Fruit fly (Drosophila melanogaster): ENCODE data around the gene CG9386.
A peak's percentile ranks its signal among the peaks of the same experiment; 100 is the strongest.

The CG9386 gene

DNA sequence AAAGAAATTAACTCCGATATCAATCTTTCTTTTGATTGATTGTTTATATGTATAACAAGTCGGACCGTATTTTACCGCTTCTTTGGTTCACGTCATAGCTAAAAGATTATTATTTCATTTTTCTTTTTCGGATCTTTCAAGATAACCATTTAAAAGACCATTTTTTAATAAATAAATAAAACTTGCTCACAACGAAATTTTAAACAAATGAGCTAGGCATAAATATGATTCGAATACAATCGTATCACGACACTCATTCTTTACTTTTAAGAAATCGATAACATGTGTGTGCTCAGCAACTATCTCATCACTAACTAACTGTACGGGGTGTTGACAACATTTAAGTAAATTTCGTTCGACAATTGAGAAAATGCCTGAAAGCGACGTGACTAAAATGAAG lies 50.9 kb downstream of the CG9386 start, which contains the start of gene CG8149 (continued):
- TF ChIP-seq CG16813 (GFP tag; IDR thresholded peaks at IDR 0.05; ENCODE audit: partially characterized antibody) (peak; percentile 80), Xrp1 (GFP tag; IDR thresholded peaks at IDR 0.05) (no peak), CG18262 (tag; optimal IDR thresholded peaks at IDR 0.05) (peak; percentile 27), BEAF-32 (GFP tag; optimal IDR thresholded peaks at IDR 0.05) (peak; percentile 88), B-H2 (GFP tag; optimal IDR thresholded peaks at IDR 0.05) (peak; percentile 51), Bgb (GFP tag; IDR thresholded peaks at IDR 0.05; ENCODE audit: partially characterized antibody) (peak; percentile 95), insv (GFP tag; optimal IDR thresholded peaks at IDR 0.05) (peak in 1 of 2 experiments; percentile 17), CG1603 (tag; optimal IDR thresholded peaks at IDR 0.05) (peak; percentile 35), CG3407 (GFP tag; optimal IDR thresholded peaks at IDR 0.05) (no peak), ac (GFP tag; optimal IDR thresholded peaks at IDR 0.05) (no peak), Scr (GFP tag; IDR thresholded peaks at IDR 0.05; ENCODE audit: partially characterized antibody) (peak; percentile 96), esg (GFP tag; conservative IDR thresholded peaks at IDR 0.05) (no peak), CG18599 (GFP tag; optimal IDR thresholded peaks at IDR 0.05) (no peak), CG2712 (tag; optimal IDR thresholded peaks at IDR 0.05) (peak; percentile 35), CG30403 (GFP tag; optimal IDR thresholded peaks at IDR 0.05) (peak; percentile 13), CG9797 (GFP tag; optimal IDR thresholded peaks at IDR 0.05) (peak; percentile 75), mam (GFP tag; optimal IDR thresholded peaks at IDR 0.05) (peak; percentile 37), inv (GFP tag; IDR thresholded peaks at IDR 0.05; ENCODE audit: partially characterized antibody) (peak; percentile 77), sna (GFP tag; IDR thresholded peaks at IDR 0.05; ENCODE audit: partially characterized antibody) (peak; percentile 96), knrl (GFP tag; IDR thresholded peaks at IDR 0.05; ENCODE audit: partially characterized antibody) (peak; percentile 98), Dll (GFP tag; IDR thresholded peaks at IDR 0.05; ENCODE audit: partially characterized antibody) (peak; percentile 97), lola (GFP tag; optimal IDR thresholded peaks at IDR 0.05) (peak in 1 of 3 experiments; percentile 46), NC2α (GFP tag; optimal IDR thresholded peaks at IDR 0.05) (no peak), sqz (GFP tag; optimal IDR thresholded peaks at IDR 0.05) (no peak), CoRest (tag; optimal IDR thresholded peaks at IDR 0.05) (peak; percentile 52), Dp (GFP tag; optimal IDR thresholded peaks at IDR 0.05) (peak; percentile 64), sug (tag; optimal IDR thresholded peaks at IDR 0.05) (peak; percentile 41), org-1 (GFP tag; optimal IDR thresholded peaks at IDR 0.05) (no peak), CG2116 (GFP tag; optimal IDR thresholded peaks at IDR 0.05) (peak; percentile 83), Meics (GFP tag; optimal IDR thresholded peaks at IDR 0.05) (peak; percentile 3), jumu (GFP tag; optimal IDR thresholded peaks at IDR 0.05) (peak; percentile 5), hb (GFP tag; IDR thresholded peaks at IDR 0.05; ENCODE audit: partially characterized antibody) (peak; percentile 86), hkb (optimal IDR thresholded peaks at IDR 0.05) (no peak), hkb (GFP tag; IDR thresholded peaks at IDR 0.05) (no peak), Usf (GFP tag; optimal IDR thresholded peaks at IDR 0.05) (no peak), trem (tag; optimal IDR thresholded peaks at IDR 0.05) (peak; percentile 85), Myb (GFP tag; optimal IDR thresholded peaks at IDR 0.05) (peak; percentile 8), Atf6 (GFP tag; IDR thresholded peaks at IDR 0.05) (no peak), Ssrp (tag; optimal IDR thresholded peaks at IDR 0.05) (peak; percentile 15), ato (GFP tag; IDR thresholded peaks at IDR 0.05; ENCODE audit: partially characterized antibody) (peak; percentile 80), pzg (GFP tag; optimal IDR thresholded peaks at IDR 0.05) (peak; percentile 76), CG33213 (GFP tag; optimal IDR thresholded peaks at IDR 0.05) (peak; percentile 48), CG11723 (GFP tag; optimal IDR thresholded peaks at IDR 0.05) (no peak), grau (tag; optimal IDR thresholded peaks at IDR 0.05) (peak; percentile 34), MESR4 (GFP tag; optimal IDR thresholded peaks at IDR 0.05) (peak; percentile 76), tna (GFP tag; IDR thresholded peaks at IDR 0.05; ENCODE audit: partially characterized antibody) (peak; percentile 76), CG34376 (GFP tag; optimal IDR thresholded peaks at IDR 0.05) (peak; percentile 34), zfh2 (GFP tag; optimal IDR thresholded peaks at IDR 0.05) (no peak), CG4282 (GFP tag; optimal IDR thresholded peaks at IDR 0.05) (no peak)

Data from whole organism, embryonic.